Fruit fly (Drosophila melanogaster): ENCODE measurements around the gene Fip1.

- TF ChIP-seq CG8478 (optimal IDR thresholded peaks at IDR 0.05) (no peak), CTCF (optimal IDR thresholded peaks at IDR 0.05) (no peak)
Observed at dm6 chr3R:4524144-4524784, 39.5 kb downstream of the Fip1 start.
